Fruit fly (Drosophila melanogaster): ENCODE results near the gene Nedd8.

DNA sequence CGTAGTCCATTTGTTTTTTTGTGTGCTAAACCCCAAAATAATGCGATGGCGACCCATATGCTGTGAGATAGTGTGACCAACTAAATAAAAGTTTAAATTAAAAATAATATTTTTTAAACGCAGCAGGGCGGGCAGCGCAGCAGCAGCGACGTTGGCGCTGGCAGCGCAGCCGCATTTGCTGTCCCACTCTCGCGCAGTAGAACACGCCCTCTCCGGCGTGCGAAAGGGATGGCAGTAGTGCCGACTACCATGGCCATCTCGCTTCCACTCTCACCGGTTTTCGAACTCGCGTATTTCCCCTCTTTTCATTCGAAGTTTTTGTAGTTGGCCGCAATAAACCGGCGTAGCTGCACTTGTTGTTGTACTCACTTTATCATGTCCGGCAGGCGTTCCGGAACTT, 15.6 kb downstream of the Nedd8 start:
- TF ChIP-seq CG9817 (tag; optimal IDR thresholded peaks at IDR 0.05): no peak
- TF ChIP-seq HmgZ (tag; optimal IDR thresholded peaks at IDR 0.05): peak; percentile 38
- TF ChIP-seq CG31365 (tag; optimal IDR thresholded peaks at IDR 0.05): no peak
- no peak for TF ChIP-seq CG11695 (GFP tag; IDR thresholded peaks at IDR 0.05)
- peak; percentile 92 for TF ChIP-seq CG8478 (optimal IDR thresholded peaks at IDR 0.05)
- no peak for TF ChIP-seq btn (GFP tag; optimal IDR thresholded peaks at IDR 0.05)
- TF ChIP-seq tio (GFP tag; optimal IDR thresholded peaks at IDR 0.05): no peak
- no peak for TF ChIP-seq CG4424 (GFP tag; optimal IDR thresholded peaks at IDR 0.05)
- no peak for TF ChIP-seq Hr39 (optimal IDR thresholded peaks at IDR 0.05)

Data from whole organism, embryonic.